Worm (Caenorhabditis elegans) whole organism, L4/young adult: ENCODE measurements around the gene nas-38.

Experiments used
- W03F9.2 ChIP-seq: fragments of 150-350 bp; optimal IDR thresholded peaks from 2 replicates; lab custom pipeline; 2014; ENCODE audit warnings: missing biosample characterization, missing genetic modification characterization
- him-1 ChIP-seq: sonication (generic microtip); optimal IDR thresholded peaks from 2 replicates; lab custom pipeline; 2016; ENCODE audit warnings: missing genotype, missing genetic modification reagents, missing genetic modification characterization, missing compliant biosample characterization

ce11 chrX:557195-557594, 762 bp upstream of the nas-38 start, which contains the start of gene hlh-19:
- TF ChIP-seq W03F9.2 (tag; lab: Kevin White, UChicago) (no peak), him-1 (no peak)
